Worm (Caenorhabditis elegans) whole organism, early embryonic: Measurements from ENCODE around the gene C06A1.6.

ENCODE experiments used
- F13C5.2 ChIP-seq: sonication (generic microtip); optimal IDR thresholded peaks from 2 replicates; lab custom pipeline; 2017; ENCODE audit warnings: mild to moderate bottlenecking, missing genetic modification characterization, inconsistent platforms, missing compliant biosample characterization
- aly-1 ChIP-seq: sonication (generic microtip); optimal IDR thresholded peaks from 2 replicates; lab custom pipeline; 2016; ENCODE audit warnings: missing genetic modification characterization, missing compliant biosample characterization
- ama-1 ChIP-seq: fragments of 150-350 bp; optimal IDR thresholded peaks from 2 replicates; lab custom pipeline; 2014
- hmg-4 ChIP-seq: fragments of 200-800 bp; sonication (Bioruptor generic); optimal IDR thresholded peaks from 2 replicates; lab custom pipeline; 2018; ENCODE audit warnings: mild to moderate bottlenecking, missing genetic modification characterization, missing compliant biosample characterization
- pes-1 ChIP-seq: fragments of 200-800 bp; sonication (Bioruptor generic); IDR thresholded peaks from 2 replicates; pipeline ENCODE4 v1.3.6; 2022; ENCODE audit warnings: missing genetic modification reagents, missing genetic modification characterization, missing compliant biosample characterization
- sea-1 ChIP-seq: fragments of 200-800 bp; sonication (Bioruptor generic); conservative IDR thresholded peaks from 2 replicates; pipeline ENCODE4 v1.3.6; 2022; ENCODE audit warnings: missing genetic modification characterization, missing compliant biosample characterization
- tbx-11 ChIP-seq: fragments of 200-800 bp; sonication (Bioruptor generic); IDR thresholded peaks from 2 replicates; pipeline ENCODE4 v1.3.6; 2022; ENCODE audit warnings: missing genetic modification characterization, missing compliant biosample characterization
- tbx-37 ChIP-seq: fragments of 200-800 bp; sonication (Bioruptor generic); conservative IDR thresholded peaks from 2 replicates; pipeline ENCODE4 v1.3.6; 2022; ENCODE audit warnings: missing genetic modification reagents, missing genetic modification characterization, missing compliant biosample characterization
- tra-4 ChIP-seq: sonication (generic microtip); optimal IDR thresholded peaks from 2 replicates; lab custom pipeline; 2017; ENCODE audit warnings: missing genetic modification characterization, missing compliant biosample characterization

ce11 chrII:10584036-10584435, 19.6 kb upstream of the C06A1.6 start, which contains the start of gene algn-9:
- TF ChIP-seq tbx-37 (no peak), ama-1 (lab: Kevin White, UChicago) (no peak), tra-4 (no peak), pes-1 (GFP tag; lab: Robert Waterston, UW) (no peak), sea-1 (GFP tag; lab: Robert Waterston, UW) (no peak), tbx-11 (GFP tag; lab: Robert Waterston, UW) (no peak), F13C5.2 (tag; lab: Kevin White, UChicago) (no peak), aly-1 (tag; lab: Kevin White, UChicago) (no peak), hmg-4 (GFP tag; lab: Kevin White, UChicago) (no peak)
